Worm (Caenorhabditis elegans): ENCODE results near the gene F10G2.7.
"Not testable (repeated sequence)": the region's sequence is repeated elsewhere in the genome, so short reads cannot be mapped to it uniquely, and the experiment has no call there.

DNA sequence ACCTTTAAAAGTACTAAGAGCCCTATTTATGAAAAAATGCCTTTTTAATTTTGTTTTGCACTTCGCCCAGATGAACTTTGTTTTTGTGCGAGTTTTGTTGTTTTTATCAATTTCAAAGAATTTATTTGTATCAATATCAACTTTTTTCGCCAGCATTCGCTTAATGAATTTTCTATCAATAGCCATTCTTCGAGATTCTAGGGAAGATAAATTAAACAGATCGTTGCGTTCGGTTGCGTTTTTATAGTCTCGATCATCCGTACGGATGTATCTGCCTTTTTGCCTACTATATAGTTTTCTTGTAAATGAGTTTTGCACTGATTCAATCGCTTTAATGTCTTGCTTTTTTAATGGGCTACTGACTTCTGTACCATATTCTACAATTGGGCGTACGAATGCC lies 8.4 kb upstream of the F10G2.7 start, which contains the start of gene nhr-147:
- TF ChIP-seq sptf-2 (GFP tag; optimal IDR thresholded peaks at IDR 0.05); fkh-3 (tag; optimal IDR thresholded peaks at IDR 0.05); ama-1 (optimal IDR thresholded peaks at IDR 0.05); ama-1 (GFP tag; optimal IDR thresholded peaks at IDR 0.05); die-1 (tag; optimal IDR thresholded peaks at IDR 0.05); D2030.7 (GFP tag; IDR thresholded peaks at IDR 0.05); snpc-4 (GFP tag; optimal IDR thresholded peaks at IDR 0.05); snpc-4 (tag; optimal IDR thresholded peaks at IDR 0.05); ekl-4 (GFP tag; IDR thresholded peaks at IDR 0.05): not testable (repeated sequence)

All from whole organism, young adult.